Fruit fly (Drosophila melanogaster) whole organism, embryonic: ENCODE data around the gene CG12054.

Experiments
- CG14860 ChIP-seq: fragments of 200-800 bp; sonication (Bioruptor generic); IDR thresholded peaks from 3 replicates; pipeline ENCODE4 v1.3.6; 2022; ENCODE audit warnings: missing biosample characterization, missing genetic modification characterization; ENCODE audit not compliant: partially characterized antibody
- CG4328 ChIP-seq: fragments of 200-800 bp; sonication (Bioruptor generic); optimal IDR thresholded peaks from 3 replicates; lab custom pipeline; 2017; ENCODE audit warnings: missing biosample characterization, missing genetic modification reagents, missing genetic modification characterization
- PHDP ChIP-seq: fragments of 200-800 bp; sonication (Bioruptor generic); optimal IDR thresholded peaks from 3 replicates; lab custom pipeline; 2018; ENCODE audit warnings: missing biosample characterization, mild to moderate bottlenecking, missing genetic modification characterization, moderate library complexity
- al ChIP-seq: fragments of 200-800 bp; sonication (Bioruptor generic); IDR thresholded peaks from 2 replicates; pipeline ENCODE4 v1.3.6; 2022; ENCODE audit warnings: missing biosample characterization, missing genetic modification characterization
- peb ChIP-seq: fragments of 200-800 bp; sonication (Bioruptor generic); IDR thresholded peaks from 2 replicates; pipeline ENCODE4 v1.3.6; 2022; ENCODE audit warnings: missing biosample characterization, missing genetic modification characterization
- so ChIP-seq: fragments of 200-800 bp; sonication (Bioruptor generic); IDR thresholded peaks from 3 replicates; pipeline ENCODE4 v1.3.6; 2022; ENCODE audit warnings: missing biosample characterization, missing genetic modification characterization

DNA sequence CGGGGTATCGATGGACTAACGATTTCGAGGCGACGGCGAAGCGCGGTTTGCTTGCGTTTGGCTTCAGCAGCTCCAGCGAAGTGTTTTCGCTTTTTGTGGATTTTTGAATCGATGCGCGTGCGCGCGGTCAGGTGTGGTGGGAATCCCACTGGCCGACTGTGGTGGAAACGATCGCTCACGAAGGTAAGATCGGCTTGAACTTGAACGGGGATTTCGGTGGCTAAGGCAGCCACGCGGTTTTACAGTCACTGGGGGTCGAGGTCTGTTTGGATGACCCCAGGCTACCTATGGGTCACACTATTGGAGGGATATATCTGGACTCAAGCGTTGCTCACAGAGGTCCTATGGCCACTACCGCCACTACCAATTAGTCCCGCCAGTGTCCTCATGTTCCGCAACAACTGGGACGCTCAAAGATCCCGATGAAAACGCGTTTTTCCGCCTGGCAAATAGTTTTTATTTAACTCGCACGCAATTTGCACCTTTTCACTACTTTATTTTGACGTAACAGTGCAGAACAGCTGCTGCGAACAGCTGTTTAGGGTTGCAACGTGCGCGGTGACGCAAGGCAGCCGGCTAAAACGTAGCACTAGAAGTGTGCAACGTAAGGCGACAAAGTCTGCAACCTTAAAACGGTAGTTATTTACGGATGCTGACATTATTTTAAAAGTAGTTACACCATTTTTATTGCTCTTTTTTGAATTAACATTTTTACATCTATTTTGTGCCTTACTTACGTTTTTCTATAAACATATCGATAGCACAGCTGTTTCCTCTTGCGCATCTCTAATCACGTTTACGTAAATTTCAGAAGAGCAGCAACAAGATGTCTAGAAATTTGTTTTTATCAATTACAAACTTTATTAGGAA, 31.8 kb downstream of the CG12054 start, which contains the start of the genes qless and mRpL32:
- peak; percentile 85 for TF ChIP-seq al (GFP tag; lab: Robert Waterston, UW)
- TF ChIP-seq CG14860 (GFP tag; lab: Robert Waterston, UW): peak; percentile 55; the same call in 2 of the 3 replicates
- peak; percentile 85 for TF ChIP-seq peb (GFP tag; lab: Robert Waterston, UW)
- TF ChIP-seq CG4328 (GFP tag; lab: Kevin White, UChicago): no peak
- peak; percentile 14 for TF ChIP-seq PHDP (tag; lab: Kevin White, UChicago)
- TF ChIP-seq so (GFP tag; lab: Robert Waterston, UW): 0 out of 3 replicates have a peak, but pooled peaks have one; percentile 66
